Fruit fly (Drosophila melanogaster) S2 (cell line): Measurements from ENCODE around the gene Lmpt.

ENCODE experiments used
- CG8478 ChIP-seq: fragments of >200 bp; optimal IDR thresholded peaks from 2 replicates; lab custom pipeline; 2018
- CTCF ChIP-seq, 2 experiments: fragments of >200 bp; optimal IDR thresholded peaks; 2 replicates each; lab custom pipeline; 2018

dm6 chr3L:16956768-16957533 lies 91.9 kb downstream of the Lmpt start:
- TF ChIP-seq CTCF (optimal IDR thresholded peaks at IDR 0.05; lab: Kevin White, UChicago) = no peak
- no peak for TF ChIP-seq CG8478 (lab: Kevin White, UChicago)
